Fruit fly (Drosophila melanogaster): ENCODE results near the gene ND-39.

Gene ND-39

dm6 chr3L:20514101-20514500 is 22.2 kb downstream of the ND-39 start:
- TF ChIP-seq Rel (GFP tag; optimal IDR thresholded peaks at IDR 0.05): no peak
- TF ChIP-seq Rel (tag; optimal IDR thresholded peaks at IDR 0.05): peak; percentile 97
- TF ChIP-seq ey (GFP tag; optimal IDR thresholded peaks at IDR 0.05): no peak
- TF ChIP-seq Jra (GFP tag; optimal IDR thresholded peaks at IDR 0.05): no peak
- no peak for TF ChIP-seq lola (GFP tag; optimal IDR thresholded peaks at IDR 0.05)

DNA sequence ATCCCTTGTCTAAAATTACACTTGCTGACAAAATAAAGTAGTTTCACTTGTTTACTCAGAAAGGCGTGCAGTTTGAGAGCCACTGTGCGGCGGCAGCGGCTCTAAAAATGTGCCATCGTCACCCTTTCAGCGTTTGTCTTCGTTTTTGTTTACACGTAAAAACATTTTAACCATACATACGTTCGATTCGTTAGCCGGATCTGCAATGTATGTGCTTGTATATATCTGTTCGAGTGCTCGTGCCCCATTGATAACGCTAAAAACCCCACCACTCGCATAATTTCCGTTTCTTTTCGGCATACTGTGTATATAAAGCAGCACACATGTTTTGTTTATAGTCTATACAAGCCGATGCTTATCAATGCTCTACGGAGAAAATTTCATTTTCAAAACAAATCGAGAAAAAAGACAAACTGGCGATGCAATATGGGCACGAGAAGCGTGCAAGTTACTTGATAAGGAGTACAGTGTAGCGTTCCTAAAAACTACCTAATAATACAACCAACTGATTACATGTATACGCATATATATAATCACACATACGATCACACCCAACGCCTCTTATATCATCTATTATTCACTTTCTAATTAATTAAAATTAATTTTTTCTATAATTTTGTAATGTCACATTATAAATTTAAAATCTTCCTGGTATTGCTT is 24.8 kb downstream of the ND-39 start:
- TF ChIP-seq psq (GFP tag; optimal IDR thresholded peaks at IDR 0.05) (no peak), ey (GFP tag; optimal IDR thresholded peaks at IDR 0.05) (no peak), Sp1 (GFP tag; optimal IDR thresholded peaks at IDR 0.05) (peak; percentile 56), Vsx2 (GFP tag; optimal IDR thresholded peaks at IDR 0.05; ENCODE audit: partially characterized antibody) (no peak), Jra (GFP tag; optimal IDR thresholded peaks at IDR 0.05) (no peak), rgr (GFP tag; optimal IDR thresholded peaks at IDR 0.05) (peak; percentile 63), Hr78 (GFP tag; optimal IDR thresholded peaks at IDR 0.05) (no peak), dsf (GFP tag; optimal IDR thresholded peaks at IDR 0.05; ENCODE audit: borderline replicate concordance) (no peak), dl (GFP tag; optimal IDR thresholded peaks at IDR 0.05; ENCODE audit: insufficient read depth in 1 of 2, partially characterized antibody in 2 of 2) (no peak), brk (GFP tag; optimal IDR thresholded peaks at IDR 0.05) (peak; percentile 4), Rel (GFP tag; optimal IDR thresholded peaks at IDR 0.05) (no peak), Rel (tag; optimal IDR thresholded peaks at IDR 0.05) (peak; percentile 96), h (GFP tag; optimal IDR thresholded peaks at IDR 0.05) (peak; percentile 65), Mio (GFP tag; optimal IDR thresholded peaks at IDR 0.05) (no peak), jim (GFP tag; optimal IDR thresholded peaks at IDR 0.05) (no peak), OdsH (GFP tag; optimal IDR thresholded peaks at IDR 0.05) (peak; percentile 56), HLH106 (tag; optimal IDR thresholded peaks at IDR 0.05) (peak; percentile 64), N (GFP tag; optimal IDR thresholded peaks at IDR 0.05) (no peak), Dfd (GFP tag; optimal IDR thresholded peaks at IDR 0.05) (no peak), foxo (GFP tag; optimal IDR thresholded peaks at IDR 0.05) (peak in 1 of 2 experiments; percentile 63), sv (GFP tag; optimal IDR thresholded peaks at IDR 0.05) (no peak), CG9705 (GFP tag; optimal IDR thresholded peaks at IDR 0.05) (no peak), woc (GFP tag; optimal IDR thresholded peaks at IDR 0.05) (no peak), GATAd (GFP tag; optimal IDR thresholded peaks at IDR 0.05) (no peak), Hr83 (GFP tag; optimal IDR thresholded peaks at IDR 0.05; ENCODE audit: poor library complexity, severe bottlenecking) (no peak), Dif (GFP tag; optimal IDR thresholded peaks at IDR 0.05; ENCODE audit: partially characterized antibody) (no peak), lola (GFP tag; optimal IDR thresholded peaks at IDR 0.05) (no peak), CrebA (GFP tag; optimal IDR thresholded peaks at IDR 0.05; ENCODE audit: borderline replicate concordance) (no peak), CG32264 (GFP tag; optimal IDR thresholded peaks at IDR 0.05) (no peak), pan (optimal IDR thresholded peaks at IDR 0.05) (no peak), dmrt93B (GFP tag; optimal IDR thresholded peaks at IDR 0.05) (no peak), Abd-B (GFP tag; optimal IDR thresholded peaks at IDR 0.05) (no peak), fru (GFP tag; optimal IDR thresholded peaks at IDR 0.05) (peak; percentile 34), br (GFP tag; optimal IDR thresholded peaks at IDR 0.05) (peak; percentile 16)

DNA sequence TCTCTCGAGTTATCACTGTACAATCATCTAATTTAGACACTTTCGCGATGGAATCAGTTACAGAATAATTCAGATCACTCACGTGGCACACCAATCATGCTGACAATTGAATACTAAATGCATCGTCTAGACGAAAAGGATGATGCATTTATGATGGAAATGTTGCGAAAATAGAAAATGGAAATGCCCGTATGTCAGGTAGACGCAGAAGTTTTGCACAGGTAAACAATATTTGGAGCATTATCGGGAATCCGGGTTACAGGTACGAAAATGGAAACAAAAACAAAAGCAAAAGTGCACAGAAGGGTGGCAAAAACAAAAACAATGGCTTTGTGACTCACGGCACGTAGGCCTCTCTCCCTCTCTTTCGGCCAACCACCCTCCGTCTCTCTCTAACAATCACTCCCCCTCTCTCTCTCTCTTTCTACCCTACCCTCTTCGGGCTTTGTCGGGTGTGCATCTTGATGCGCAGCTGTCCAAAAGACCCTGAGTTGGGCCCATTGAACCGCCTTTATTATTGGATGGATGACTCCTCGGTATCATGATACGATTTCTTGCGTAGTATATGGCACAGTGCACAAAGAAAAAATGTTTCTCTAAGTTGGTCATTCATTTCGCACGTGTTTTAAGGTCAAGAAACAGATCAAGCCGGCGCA is 25.4 kb downstream of the ND-39 start:
- peak; percentile 83 for TF ChIP-seq Hr83 (GFP tag; optimal IDR thresholded peaks at IDR 0.05; ENCODE audit: poor library complexity, severe bottlenecking)
- TF ChIP-seq ey (GFP tag; optimal IDR thresholded peaks at IDR 0.05): no peak
- TF ChIP-seq psq (GFP tag; optimal IDR thresholded peaks at IDR 0.05): peak; percentile 86
- TF ChIP-seq Hnf4 (GFP tag; optimal IDR thresholded peaks at IDR 0.05): peak; percentile 11
- peak in 1 of 2 experiments; percentile 77 for TF ChIP-seq dl (GFP tag; optimal IDR thresholded peaks at IDR 0.05; ENCODE audit: insufficient read depth in 1 of 2, partially characterized antibody in 2 of 2)
- peak; percentile 37 for TF ChIP-seq Dif (GFP tag; optimal IDR thresholded peaks at IDR 0.05; ENCODE audit: partially characterized antibody)
- TF ChIP-seq CrebA (GFP tag; optimal IDR thresholded peaks at IDR 0.05; ENCODE audit: borderline replicate concordance): peak; percentile 46
- TF ChIP-seq Jra (GFP tag; optimal IDR thresholded peaks at IDR 0.05): peak; percentile 90
- no peak for TF ChIP-seq h (GFP tag; optimal IDR thresholded peaks at IDR 0.05)
- no peak for TF ChIP-seq Rel (GFP tag; optimal IDR thresholded peaks at IDR 0.05)
- TF ChIP-seq Rel (tag; optimal IDR thresholded peaks at IDR 0.05): peak; percentile 84
- TF ChIP-seq usp (GFP tag; optimal IDR thresholded peaks at IDR 0.05): no peak
